Fruit fly (Drosophila melanogaster): ENCODE results near the gene pdm2.

- no peak for TF ChIP-seq ttk (optimal IDR thresholded peaks at IDR 0.05)
- TF ChIP-seq psq (optimal IDR thresholded peaks at IDR 0.05), result no peak
Measured at dm6 chr2L:12666002-12666576, 9.1 kb downstream of the pdm2 start.

Data from Kc167 (cell line).